Worm (Caenorhabditis elegans) whole organism, L4 larva: Measurements from ENCODE around the gene dgk-5.
A peak's percentile ranks its signal among the peaks of the same experiment; 100 is the strongest.

Experiments
- F10B5.3 ChIP-seq: sonication (generic microtip); optimal IDR thresholded peaks from 2 replicates; lab custom pipeline; 2016; ENCODE audit warnings: mild to moderate bottlenecking, missing genetic modification characterization, missing compliant biosample characterization
- F44E2.7 ChIP-seq: fragments of 200-800 bp; sonication (Bioruptor generic); IDR thresholded peaks from 2 replicates; pipeline ENCODE4 v2.1.2; 2022; ENCODE audit warnings: missing genetic modification characterization, missing compliant biosample characterization
- F49E8.2 ChIP-seq: sonication (generic microtip); optimal IDR thresholded peaks from 2 replicates; lab custom pipeline; 2016; ENCODE audit warnings: missing compliant biosample characterization, mild to moderate bottlenecking, missing genetic modification characterization, borderline replicate concordance
- R02D3.7 ChIP-seq: fragments of 150-350 bp; sonication (generic microtip); optimal IDR thresholded peaks from 3 replicates; lab custom pipeline; 2014; ENCODE audit warnings: missing biosample characterization, missing genetic modification characterization
- T20F7.1 ChIP-seq: fragments of 200-800 bp; sonication (Bioruptor generic); optimal IDR thresholded peaks from 2 replicates; lab custom pipeline; 2018; ENCODE audit warnings: mild to moderate bottlenecking, missing genetic modification characterization, missing compliant biosample characterization
- Y48G9A.11 ChIP-seq: fragments of 200-800 bp; sonication (Bioruptor generic); IDR thresholded peaks from 2 replicates; pipeline ENCODE4 v1.3.6; 2022; ENCODE audit warnings: missing genetic modification reagents, missing genetic modification characterization, missing compliant biosample characterization
- ZK546.5 ChIP-seq, 2 experiments: sonication (generic microtip); optimal IDR thresholded peaks; 2 replicates each; lab custom pipeline; 2017; ENCODE audit warnings: missing biosample characterization in 2 of 2, missing genetic modification characterization in 2 of 2
- aha-1 ChIP-seq: fragments of 150-350 bp; peaks from one replicate; lab custom pipeline; 2014; ENCODE audit warnings: missing biosample characterization, missing genetic modification characterization
- aly-2 ChIP-seq: sonication (generic microtip); optimal IDR thresholded peaks from 2 replicates; lab custom pipeline; 2018; ENCODE audit warnings: missing biosample characterization, missing genetic modification characterization
- ama-1 ChIP-seq: fragments of 150-350 bp; optimal IDR thresholded peaks from 2 replicates; lab custom pipeline; 2014; ENCODE audit warnings: inconsistent platforms, mixed read lengths
- arid-1 ChIP-seq: fragments of 200-800 bp; sonication (Bioruptor generic); conservative IDR thresholded peaks from 2 replicates; pipeline ENCODE4 v1.3.6; 2022; ENCODE audit warnings: missing genetic modification reagents, missing genetic modification characterization, missing compliant biosample characterization
- ceh-20 ChIP-seq: fragments of 200-800 bp; sonication (Bioruptor generic); IDR thresholded peaks from 2 replicates; pipeline ENCODE4 v1.3.6; 2022; ENCODE audit warnings: missing genetic modification reagents, missing genetic modification characterization, missing compliant biosample characterization
- ceh-82 ChIP-seq: sonication (generic microtip); optimal IDR thresholded peaks from 2 replicates; lab custom pipeline; 2017; ENCODE audit warnings: missing biosample characterization, missing genetic modification characterization
- ctbp-1 ChIP-seq: fragments of 200-800 bp; sonication (Bioruptor generic); IDR thresholded peaks from 2 replicates; pipeline ENCODE4 v1.3.6; 2022; ENCODE audit warnings: missing genetic modification reagents, missing genetic modification characterization, missing compliant biosample characterization
- daf-12 ChIP-seq: fragments of 150-350 bp; optimal IDR thresholded peaks from 2 replicates; lab custom pipeline; 2014; ENCODE audit warnings: missing biosample characterization, missing genetic modification reagents, missing genetic modification characterization
- daf-16 ChIP-seq, 3 experiments: sonication (generic microtip); optimal IDR thresholded peaks; 2 replicates each; lab custom pipeline; 2016 to 2017; ENCODE audit warnings: missing genetic modification characterization in 3 of 3, missing genetic modification reagents in 3 of 3, mild to moderate bottlenecking in 2 of 3, missing compliant biosample characterization in 2 of 3, missing biosample characterization in 1 of 3, moderate library complexity in 1 of 3
- daf-8 ChIP-seq: fragments of 200-800 bp; sonication (Bioruptor generic); IDR thresholded peaks from 2 replicates; pipeline ENCODE4 v1.3.6; 2022; ENCODE audit warnings: missing genetic modification characterization, missing compliant biosample characterization
- dmd-8 ChIP-seq: fragments of 200-800 bp; sonication (Bioruptor generic); IDR thresholded peaks from 2 replicates; pipeline ENCODE4 v1.3.6; 2022; ENCODE audit warnings: missing genetic modification characterization, missing compliant biosample characterization
- duxl-1 ChIP-seq: sonication (generic microtip); optimal IDR thresholded peaks from 2 replicates; lab custom pipeline; 2016; ENCODE audit warnings: mild to moderate bottlenecking, missing genetic modification characterization, moderate library complexity, missing compliant biosample characterization; ENCODE audit not compliant: poor library complexity
- dve-1 ChIP-seq: sonication (generic microtip); optimal IDR thresholded peaks from 2 replicates; lab custom pipeline; 2017; ENCODE audit warnings: antibody characterized with exemption, mild to moderate bottlenecking, missing genetic modification characterization, missing compliant biosample characterization; ENCODE audit not compliant: insufficient read depth
- hlh-30 ChIP-seq: sonication (generic microtip); optimal IDR thresholded peaks from 2 replicates; lab custom pipeline; 2017; ENCODE audit warnings: antibody characterized with exemption, mild to moderate bottlenecking, missing genetic modification characterization, missing compliant biosample characterization; ENCODE audit not compliant: insufficient read depth
- lin-38 ChIP-seq: fragments of 200-800 bp; sonication (Bioruptor generic); IDR thresholded peaks from 2 replicates; pipeline ENCODE4 v1.3.6; 2022; ENCODE audit warnings: missing genetic modification reagents, missing genetic modification characterization, missing compliant biosample characterization
- lir-3 ChIP-seq: sonication (generic microtip); optimal IDR thresholded peaks from 2 replicates; lab custom pipeline; 2016; ENCODE audit warnings: mild to moderate bottlenecking, missing genetic modification characterization, missing compliant biosample characterization
- lsy-2 ChIP-seq, 2 experiments: fragments of 150-350 bp in 1 of 2; sonication (generic microtip) in 1 of 2; optimal IDR thresholded peaks; 2 replicates each; lab custom pipeline; 2014 to 2017; ENCODE audit warnings: missing biosample characterization in 2 of 2, missing genetic modification characterization in 2 of 2
- mdt-29 ChIP-seq: fragments of 200-800 bp; sonication (Bioruptor generic); IDR thresholded peaks from 2 replicates; pipeline ENCODE4 v1.3.6; 2022; ENCODE audit warnings: missing genetic modification reagents, missing genetic modification characterization, missing compliant biosample characterization
- nhr-102 ChIP-seq: sonication (generic microtip); optimal IDR thresholded peaks from 2 replicates; lab custom pipeline; 2016; ENCODE audit warnings: mild to moderate bottlenecking, missing genetic modification characterization, moderate library complexity, missing compliant biosample characterization
- nhr-11 ChIP-seq: fragments of 150-350 bp; optimal IDR thresholded peaks from 2 replicates; lab custom pipeline; 2014; ENCODE audit warnings: missing biosample characterization, missing genetic modification characterization
- nhr-25 ChIP-seq: sonication (generic microtip); optimal IDR thresholded peaks from 2 replicates; lab custom pipeline; 2017; ENCODE audit warnings: missing genetic modification characterization, mild to moderate bottlenecking, missing compliant biosample characterization, antibody characterized with exemption, moderate library complexity, borderline replicate concordance; ENCODE audit not compliant: insufficient read depth
- nhr-6 ChIP-seq: fragments of 150-350 bp; optimal IDR thresholded peaks from 2 replicates; lab custom pipeline; 2014; ENCODE audit warnings: missing biosample characterization, missing genetic modification characterization
- nhr-77 ChIP-seq: fragments of 150-350 bp; optimal IDR thresholded peaks from 2 replicates; lab custom pipeline; 2014; ENCODE audit warnings: missing biosample characterization, missing genetic modification characterization
- saeg-2 ChIP-seq: fragments of 200-800 bp; sonication (Bioruptor generic); IDR thresholded peaks from 2 replicates; pipeline ENCODE4 v1.3.6; 2022; ENCODE audit warnings: missing genetic modification reagents, missing genetic modification characterization, missing compliant biosample characterization
- snpc-1.2 ChIP-seq: fragments of 200-800 bp; sonication (Bioruptor generic); IDR thresholded peaks from 2 replicates; pipeline ENCODE4 v1.3.6; 2022; ENCODE audit warnings: missing genetic modification reagents, missing genetic modification characterization, missing compliant biosample characterization
- tag-97 ChIP-seq: fragments of 200-800 bp; sonication (Bioruptor generic); IDR thresholded peaks from 2 replicates; pipeline ENCODE4 v1.3.6; 2022; ENCODE audit warnings: missing genetic modification characterization, missing compliant biosample characterization
- unc-39 ChIP-seq: sonication (generic microtip); optimal IDR thresholded peaks from 2 replicates; lab custom pipeline; 2017; ENCODE audit warnings: missing biosample characterization, missing genetic modification characterization
- unc-62 ChIP-seq, 3 experiments: fragments of 150-350 bp in 1 of 3; sonication (generic microtip); optimal IDR thresholded peaks in 2 of 3; peaks in 1 of 3; 1 replicate in 1 of 3; 2 replicates in 2 of 3; lab custom pipeline; 2014 to 2017; ENCODE audit warnings: missing biosample characterization in 3 of 3, missing genetic modification characterization in 3 of 3, missing genetic modification reagents in 3 of 3, missing genotype in 1 of 3
- zip-2 ChIP-seq: fragments of 150-350 bp; optimal IDR thresholded peaks from 2 replicates; lab custom pipeline; 2014; ENCODE audit warnings: missing biosample characterization, missing genetic modification characterization
- ztf-7 ChIP-seq: fragments of 150-350 bp; optimal IDR thresholded peaks from 2 replicates; lab custom pipeline; 2014; ENCODE audit warnings: missing biosample characterization, missing genetic modification characterization

The dgk-5 gene

DNA sequence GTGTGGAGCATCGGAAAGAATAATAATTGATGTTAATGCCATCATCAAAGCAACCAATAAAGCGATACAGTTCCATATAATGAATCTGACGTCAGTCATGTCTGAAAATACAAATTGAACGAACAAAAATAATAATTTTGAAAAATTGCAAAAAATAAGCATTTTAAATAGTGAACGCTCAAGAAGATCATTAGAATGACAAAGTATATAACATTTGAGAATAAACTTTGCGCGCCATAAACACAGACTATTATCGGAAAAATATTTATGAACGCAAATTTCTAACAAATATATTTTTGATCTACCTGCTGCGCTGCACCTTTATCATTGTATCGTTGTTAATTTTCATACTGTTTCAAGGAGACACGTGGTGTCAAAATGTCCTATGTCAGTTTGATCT is 30.5 kb upstream of the dgk-5 start, which contains the start of gene R05G9.3:
Gene R05G9.3 (minus strand): TSS at position 101 of the 400 bp plus-strand sequence.
- no peak for TF ChIP-seq dve-1 (tag; lab: Kevin White, UChicago)
- TF ChIP-seq ZK546.5 (tag; optimal IDR thresholded peaks at IDR 0.05; lab: Kevin White, UChicago): no peak
- no peak for TF ChIP-seq snpc-1.2
- TF ChIP-seq tag-97: no peak
- TF ChIP-seq R02D3.7: no peak
- no peak for TF ChIP-seq nhr-77 (tag; lab: Kevin White, UChicago)
- no peak for TF ChIP-seq nhr-25 (tag; lab: Kevin White, UChicago)

DNA sequence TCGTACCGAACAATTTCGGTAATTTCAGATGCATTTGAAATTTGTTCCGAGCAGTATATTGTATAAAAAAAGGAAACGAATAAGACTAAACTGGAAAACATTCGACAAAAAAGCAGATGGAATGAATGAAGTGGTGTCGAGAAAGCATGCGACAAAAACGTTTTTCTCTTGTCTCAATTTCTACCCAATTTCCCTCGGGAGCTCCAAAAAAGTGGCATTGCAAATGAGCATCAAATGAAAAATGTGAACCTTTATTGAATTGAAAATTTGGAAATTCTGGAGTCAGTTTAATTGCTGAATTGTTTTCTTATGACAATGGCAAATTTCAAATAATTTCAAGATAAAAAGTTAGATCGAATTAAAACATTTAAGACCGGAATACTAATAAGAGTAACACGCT is 29.3 kb upstream of the dgk-5 start, which contains the start of gene R05G9.5:
Gene R05G9.5 (minus strand): TSS at position 101 of the 400 bp plus-strand sequence.
- TF ChIP-seq F49E8.2 (tag; lab: Kevin White, UChicago): no peak

- TF ChIP-seq ceh-82 (tag; lab: Kevin White, UChicago) (no peak), unc-62 (GFP tag; optimal IDR thresholded peaks at IDR 0.05 in 1 of 2; lab: Kevin White, UChicago) (peak in 1 of 2 experiments; percentile 36), unc-62 (tag; optimal IDR thresholded peaks at IDR 0.05; lab: Kevin White, UChicago) (no peak), ztf-7 (tag; lab: Kevin White, UChicago) (no peak), saeg-2 (no peak), duxl-1 (no peak), F44E2.7 (GFP tag; lab: Robert Waterston, UW) (no peak), F49E8.2 (tag; lab: Kevin White, UChicago) (no peak)
Measured at ce11 chrII:6499067-6499466, 28.2 kb upstream of the dgk-5 start, which contains the start of gene twk-49. Gene twk-49, minus strand, starts transcription at chrII:6499167.

- no peak for TF ChIP-seq daf-12 (tag; lab: Kevin White, UChicago)
- no peak for TF ChIP-seq aly-2 (tag; lab: Kevin White, UChicago)
- no peak for TF ChIP-seq unc-39
- TF ChIP-seq nhr-102: no peak
- 0 out of 2 replicates have a peak, but pooled peaks have one; percentile 33 for TF ChIP-seq ctbp-1 (GFP tag; lab: Robert Waterston, UW)
- TF ChIP-seq lsy-2 (tag; optimal IDR thresholded peaks at IDR 0.05; lab: Kevin White, UChicago): peak in 1 of 2 experiments; percentile 8
Measured at ce11 chrII:6498609-6499008, 27.7 kb upstream of the dgk-5 start.

DNA sequence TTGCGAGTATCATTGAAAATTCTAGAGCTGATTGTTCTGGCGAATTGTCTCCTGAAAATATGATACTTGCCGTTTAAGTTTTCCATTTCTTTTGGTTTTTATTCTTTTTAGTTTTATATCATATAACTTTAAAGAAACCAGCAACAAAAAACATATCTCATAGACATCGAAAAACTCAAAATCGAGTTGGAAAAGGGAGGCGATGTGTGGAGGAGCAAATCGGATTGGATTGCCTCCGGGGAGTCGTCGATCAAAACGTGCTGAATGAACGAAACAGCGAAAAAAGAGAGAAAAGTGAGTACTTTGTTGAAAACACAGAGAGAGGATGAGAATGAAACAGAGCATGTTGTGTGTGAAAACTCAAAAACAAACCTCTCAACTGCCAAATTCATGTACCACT is 26.3 kb upstream of the dgk-5 start:
- TF ChIP-seq mdt-29 (GFP tag; lab: Robert Waterston, UW) (no peak), zip-2 (no peak), unc-62 (GFP tag; optimal IDR thresholded peaks at IDR 0.05 in 1 of 2; lab: Kevin White, UChicago) (peak in 1 of 2 experiments; percentile 66), unc-62 (tag; optimal IDR thresholded peaks at IDR 0.05; lab: Kevin White, UChicago) (no peak)

DNA sequence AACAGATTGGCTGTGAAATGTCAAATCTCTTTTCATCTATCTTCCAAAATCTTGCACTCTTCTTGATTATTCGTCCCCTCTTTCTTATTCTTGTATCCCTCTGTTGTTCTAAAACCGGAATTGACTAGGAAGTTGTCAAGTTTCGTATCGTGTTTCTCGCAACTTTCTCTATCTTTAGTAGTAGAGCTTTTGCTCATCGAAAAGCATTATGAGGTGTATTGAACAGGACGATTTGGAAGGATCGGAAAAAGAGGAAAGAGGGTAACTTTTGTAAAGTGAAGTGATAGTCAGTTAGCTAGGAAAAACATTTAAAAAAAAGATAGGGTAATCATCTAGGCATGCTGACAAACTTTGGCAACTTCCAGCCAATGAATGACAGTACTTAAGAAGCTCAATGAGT is 25.6 kb upstream of the dgk-5 start:
- TF ChIP-seq aha-1 (tag; lab: Kevin White, UChicago) (peak; percentile 92), lir-3 (no peak), unc-62 (GFP tag; optimal IDR thresholded peaks at IDR 0.05 in 1 of 2; lab: Kevin White, UChicago) (peak in 1 of 2 experiments; percentile 17), unc-62 (tag; optimal IDR thresholded peaks at IDR 0.05; lab: Kevin White, UChicago) (no peak), T20F7.1 (GFP tag; lab: Kevin White, UChicago) (no peak)

- TF ChIP-seq Y48G9A.11 (GFP tag; lab: Robert Waterston, UW) (peak; percentile 52; the same call in 1 of the 2 replicates), lin-38 (peak; percentile 49), unc-62 (GFP tag; optimal IDR thresholded peaks at IDR 0.05 in 1 of 2; lab: Kevin White, UChicago) (peak in 1 of 2 experiments; percentile 94), unc-62 (tag; optimal IDR thresholded peaks at IDR 0.05; lab: Kevin White, UChicago) (no peak), F10B5.3 (tag; lab: Kevin White, UChicago) (no peak), nhr-11 (no peak), arid-1 (GFP tag; lab: Robert Waterston, UW) (no peak), nhr-6 (tag; lab: Kevin White, UChicago) (no peak), daf-16 (GFP tag; optimal IDR thresholded peaks at IDR 0.05; lab: Kevin White, UChicago) (no peak), daf-16 (tag; optimal IDR thresholded peaks at IDR 0.05; lab: Kevin White, UChicago) (no peak), hlh-30 (tag; lab: Kevin White, UChicago) (no peak), F49E8.2 (tag; lab: Kevin White, UChicago) (peak; percentile 26), ama-1 (lab: Kevin White, UChicago) (no peak), lsy-2 (tag; optimal IDR thresholded peaks at IDR 0.05; lab: Kevin White, UChicago) (peak in 1 of 2 experiments; percentile 27), dmd-8 (GFP tag; lab: Robert Waterston, UW) (no peak), daf-8 (no peak), ceh-20 (GFP tag; lab: Robert Waterston, UW) (no peak)
Measured at ce11 chrII:6493709-6494326, 22.9 kb upstream of the dgk-5 start.
